Fruit fly (Drosophila melanogaster): Measurements from ENCODE around the gene Ge-1.

- no peak for TF ChIP-seq CTCF (optimal IDR thresholded peaks at IDR 0.05)
- TF ChIP-seq CG8478 (optimal IDR thresholded peaks at IDR 0.05): no peak
Observed at dm6 chr2L:11066887-11067459, 33.7 kb downstream of the Ge-1 start, which contains the start of gene Samuel.
